Worm (Caenorhabditis elegans): Measurements from ENCODE around the gene M01B2.8.

Gene M01B2.8

DNA sequence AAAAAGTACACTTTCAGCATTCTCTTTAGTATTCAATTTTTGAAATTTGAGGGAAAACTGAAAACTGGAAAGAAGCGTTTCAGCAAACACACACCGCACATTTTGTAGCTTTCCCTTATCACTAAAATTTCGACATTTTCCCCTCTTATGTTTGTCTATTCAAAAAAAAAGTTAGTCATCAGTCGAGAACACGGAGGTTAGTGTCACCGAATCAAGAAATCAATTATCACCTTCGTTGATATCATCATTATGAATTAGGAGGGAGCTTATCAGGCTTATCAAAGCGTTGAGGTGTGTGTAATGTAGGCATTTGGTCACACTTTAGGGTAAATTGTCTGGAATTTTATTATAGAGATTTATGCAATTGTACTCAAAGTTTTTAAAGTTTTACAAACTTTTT is 38.6 kb downstream of the M01B2.8 start, which contains the start of gene cpr-3:
Gene cpr-3, minus strand, starts transcription at position 104 of the 400 bp plus-strand sequence.
- no peak for TF ChIP-seq unc-62 (GFP tag; optimal IDR thresholded peaks at IDR 0.05)

DNA sequence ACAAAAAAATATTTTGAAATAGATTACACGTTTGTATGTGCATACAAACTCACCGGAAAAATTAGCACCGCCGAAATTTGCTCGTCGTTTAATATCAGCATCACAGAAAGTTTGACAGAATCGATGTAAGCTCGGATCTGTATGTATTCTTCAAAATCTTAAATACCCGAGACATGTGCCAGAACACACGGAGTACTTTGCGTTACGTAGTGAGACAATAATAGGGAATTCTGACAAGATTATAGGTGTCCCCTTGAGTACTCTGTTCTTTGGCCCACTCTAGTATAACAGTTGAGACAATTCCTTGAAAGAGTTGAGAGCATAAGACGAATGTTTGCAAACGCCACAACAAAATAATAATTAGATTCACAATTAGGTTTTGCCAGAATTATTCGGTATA is 43.6 kb downstream of the M01B2.8 start, which contains the start of gene srx-48:
Gene srx-48, minus strand, starts transcription at position 101 of the 400 bp plus-strand sequence.
- no peak for TF ChIP-seq unc-62 (GFP tag; optimal IDR thresholded peaks at IDR 0.05)

- TF ChIP-seq unc-62 (GFP tag; optimal IDR thresholded peaks at IDR 0.05), result no peak
Measured at ce11 chrV:15305502-15305901, 45.5 kb downstream of the M01B2.8 start, which contains the start of gene T26H8.5. Gene T26H8.5 (minus strand): TSS chrV:15305602.

- TF ChIP-seq unc-62 (GFP tag; optimal IDR thresholded peaks at IDR 0.05), result no peak
Measured at ce11 chrV:15306745-15307144, 46.7 kb downstream of the M01B2.8 start, which contains the start of gene T26H8.4. Gene T26H8.4 (minus strand): TSS chrV:15306845.

DNA sequence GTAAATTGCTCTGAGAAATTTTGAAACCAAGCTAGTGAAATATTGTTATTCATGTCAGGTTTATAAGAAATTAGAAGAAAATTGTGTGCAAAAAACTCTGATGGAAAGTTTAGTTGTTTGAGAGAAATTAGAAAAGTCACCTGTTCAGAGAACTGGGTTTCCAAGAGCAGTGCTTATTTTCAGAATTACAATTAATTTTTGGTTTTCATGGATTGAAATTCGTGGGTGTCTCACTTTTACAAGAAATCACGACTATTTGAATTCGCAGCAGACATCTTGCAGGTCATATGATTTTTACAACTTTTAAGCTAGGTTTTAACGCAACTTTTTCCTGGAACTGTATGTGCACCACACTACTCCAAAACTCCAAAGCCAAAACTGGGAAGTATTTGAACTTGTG is 49.0 kb downstream of the M01B2.8 start, which contains the start of gene srz-10:
Gene srz-10, minus strand, starts transcription at position 88 of the 400 bp plus-strand sequence.
- no peak for TF ChIP-seq unc-62 (GFP tag; optimal IDR thresholded peaks at IDR 0.05)

All from whole organism, dauer.